Fruit fly (Drosophila melanogaster) whole organism, embryonic: ENCODE results near the gene Alh.

ENCODE experiments used
- Antp ChIP-seq: fragments of 200-800 bp; sonication (Bioruptor generic); optimal IDR thresholded peaks from 3 replicates; lab custom pipeline; 2016; ENCODE audit warnings: missing biosample characterization, missing genetic modification characterization
- Atf3 ChIP-seq: fragments of 200-800 bp; sonication (Bioruptor generic); optimal IDR thresholded peaks from 3 replicates; lab custom pipeline; 2016; ENCODE audit warnings: missing biosample characterization, missing genetic modification characterization
- Atf6 ChIP-seq: fragments of 200-800 bp; sonication (Bioruptor generic); IDR thresholded peaks from 2 replicates; pipeline ENCODE4 v1.3.6; 2022; ENCODE audit warnings: missing biosample characterization, missing genetic modification characterization
- CG10366 ChIP-seq: fragments of 200-800 bp; sonication (Bioruptor generic); IDR thresholded peaks from 2 replicates; pipeline ENCODE4 v1.3.6; 2022; ENCODE audit warnings: missing biosample characterization, missing genetic modification characterization
- CG12769 ChIP-seq: fragments of 200-800 bp; sonication (Bioruptor generic); optimal IDR thresholded peaks from 2 replicates; lab custom pipeline; 2019; ENCODE audit warnings: missing biosample characterization, mild to moderate bottlenecking, missing genetic modification characterization, moderate library complexity
- CG13624 ChIP-seq: fragments of 200-800 bp; sonication (Bioruptor generic); optimal IDR thresholded peaks from 2 replicates; lab custom pipeline; 2016; ENCODE audit warnings: missing biosample characterization, missing genetic modification characterization
- CG14014 ChIP-seq: fragments of 200-800 bp; sonication (Bioruptor generic); IDR thresholded peaks from 2 replicates; pipeline ENCODE4 v1.3.6; 2022; ENCODE audit warnings: missing biosample characterization, missing genetic modification characterization
- CG1647 ChIP-seq: fragments of 200-800 bp; sonication (Bioruptor generic); optimal IDR thresholded peaks from 3 replicates; lab custom pipeline; 2016; ENCODE audit warnings: missing biosample characterization, missing genetic modification characterization
- CG17328 ChIP-seq: fragments of 200-800 bp; sonication (Bioruptor generic); IDR thresholded peaks from 2 replicates; pipeline ENCODE4 v1.3.6; 2022; ENCODE audit warnings: missing biosample characterization, missing genetic modification characterization
- CG18599 ChIP-seq: fragments of 200-800 bp; sonication (Bioruptor generic); optimal IDR thresholded peaks from 3 replicates; lab custom pipeline; 2017; ENCODE audit warnings: missing biosample characterization, missing genetic modification characterization, mild to moderate bottlenecking, moderate library complexity, missing genetic modification reagents
- CG18764 ChIP-seq: fragments of 200-800 bp; sonication (Bioruptor generic); optimal IDR thresholded peaks from 3 replicates; lab custom pipeline; 2016; ENCODE audit warnings: missing biosample characterization, missing genetic modification characterization
- CG2712 ChIP-seq: fragments of 200-800 bp; optimal IDR thresholded peaks from 3 replicates; lab custom pipeline; 2019; ENCODE audit warnings: missing biosample characterization, mild to moderate bottlenecking, missing genetic modification characterization, moderate library complexity
- CG30403 ChIP-seq: fragments of 200-800 bp; sonication (Bioruptor generic); optimal IDR thresholded peaks from 3 replicates; lab custom pipeline; 2016; ENCODE audit warnings: missing biosample characterization, missing genetic modification characterization
- CG31365 ChIP-seq: fragments of 200-800 bp; sonication (Bioruptor generic); optimal IDR thresholded peaks from 2 replicates; lab custom pipeline; 2018; ENCODE audit warnings: missing biosample characterization, mild to moderate bottlenecking, missing genetic modification characterization
- CG34224 ChIP-seq: fragments of 200-800 bp; sonication (Bioruptor generic); IDR thresholded peaks from 3 replicates; pipeline ENCODE4 v1.3.6; 2022; ENCODE audit warnings: missing biosample characterization, missing genetic modification characterization; ENCODE audit not compliant: partially characterized antibody
- CG3726 ChIP-seq: fragments of 200-800 bp; sonication (Bioruptor generic); IDR thresholded peaks from 3 replicates; pipeline ENCODE4, ENCODE4 v1.3.6; 2022; ENCODE audit warnings: missing biosample characterization, missing genetic modification characterization
- CG3847 ChIP-seq: fragments of 200-800 bp; sonication (Bioruptor generic); IDR thresholded peaks from 2 replicates; pipeline ENCODE4 v1.3.6; 2022; ENCODE audit warnings: missing biosample characterization, missing genetic modification characterization
- CG4360 ChIP-seq: fragments of 200-800 bp; sonication (Bioruptor generic); IDR thresholded peaks from 2 replicates; pipeline ENCODE4 v1.3.6; 2022; ENCODE audit warnings: missing biosample characterization, missing genetic modification characterization
- CG4707 ChIP-seq: fragments of 200-800 bp; sonication (Bioruptor generic); optimal IDR thresholded peaks from 2 replicates; lab custom pipeline; 2018; ENCODE audit warnings: missing biosample characterization, mild to moderate bottlenecking, missing genetic modification characterization, moderate library complexity
- CG6683 ChIP-seq: fragments of 200-800 bp; sonication (Bioruptor generic); optimal IDR thresholded peaks from 2 replicates; lab custom pipeline; 2017; ENCODE audit warnings: missing biosample characterization, mild to moderate bottlenecking, missing genetic modification characterization, missing genetic modification reagents
- CG8944 ChIP-seq: fragments of 200-800 bp; sonication (Bioruptor generic); optimal IDR thresholded peaks from 3 replicates; lab custom pipeline; 2016; ENCODE audit warnings: missing biosample characterization, missing genetic modification characterization
- CG9876 ChIP-seq: fragments of 200-800 bp; sonication (Bioruptor generic); optimal IDR thresholded peaks from 2 replicates; lab custom pipeline; 2016; ENCODE audit warnings: missing biosample characterization, missing genetic modification characterization
- Dbx ChIP-seq: fragments of 200-800 bp; sonication (Bioruptor generic); IDR thresholded peaks from 3 replicates; pipeline ENCODE4 v1.3.6; 2022; ENCODE audit warnings: missing biosample characterization, missing genetic modification characterization
- E2f1 ChIP-seq: fragments of 200-800 bp; sonication (Bioruptor generic); IDR thresholded peaks from 2 replicates; pipeline ENCODE4 v1.3.6; 2022; ENCODE audit warnings: missing biosample characterization, missing genetic modification characterization
- Hand ChIP-seq: fragments of 200-800 bp; sonication (Bioruptor generic); optimal IDR thresholded peaks from 2 replicates; lab custom pipeline; 2017; ENCODE audit warnings: mild to moderate bottlenecking, missing biosample characterization, missing genetic modification reagents, missing genetic modification characterization
- Hmx ChIP-seq: fragments of 200-800 bp; sonication (Bioruptor generic); optimal IDR thresholded peaks from 2 replicates; lab custom pipeline; 2016; ENCODE audit warnings: missing biosample characterization, missing genetic modification characterization
- Med ChIP-seq: fragments of 200-800 bp; sonication (Bioruptor generic); peaks from one replicate; lab custom pipeline; 2016; ENCODE audit warnings: missing biosample characterization, missing genetic modification characterization, mild to moderate bottlenecking, inconsistent platforms, moderate library complexity
- Myb ChIP-seq: fragments of 200-800 bp; sonication (Bioruptor generic); optimal IDR thresholded peaks from 2 replicates; lab custom pipeline; 2016; ENCODE audit warnings: missing biosample characterization, missing genetic modification characterization
- Opbp ChIP-seq: fragments of 200-800 bp; sonication (Bioruptor generic); IDR thresholded peaks from 3 replicates; pipeline ENCODE4 v1.3.6; 2022; ENCODE audit warnings: missing biosample characterization, missing genetic modification characterization; ENCODE audit not compliant: partially characterized antibody
- PHDP ChIP-seq: fragments of 200-800 bp; sonication (Bioruptor generic); optimal IDR thresholded peaks from 3 replicates; lab custom pipeline; 2018; ENCODE audit warnings: missing biosample characterization, mild to moderate bottlenecking, missing genetic modification characterization, moderate library complexity
- Pdp1 ChIP-seq, 2 experiments: fragments of 200-800 bp; sonication (Bioruptor generic); optimal IDR thresholded peaks; 3 replicates each; lab custom pipeline; 2016; ENCODE audit warnings: missing biosample characterization in 2 of 2, missing genetic modification characterization in 2 of 2, mild to moderate bottlenecking in 1 of 2, moderate library complexity in 1 of 2
- al ChIP-seq: fragments of 200-800 bp; sonication (Bioruptor generic); IDR thresholded peaks from 2 replicates; pipeline ENCODE4 v1.3.6; 2022; ENCODE audit warnings: missing biosample characterization, missing genetic modification characterization
- croc ChIP-seq: fragments of 200-800 bp; sonication (Bioruptor generic); conservative IDR thresholded peaks from 3 replicates; pipeline ENCODE4 v1.3.6; 2022; ENCODE audit warnings: missing biosample characterization, missing genetic modification characterization
- ewg ChIP-seq: fragments of 200-800 bp; sonication (Bioruptor generic); optimal IDR thresholded peaks from 3 replicates; lab custom pipeline; 2017; ENCODE audit warnings: mild to moderate bottlenecking, missing biosample characterization, missing genetic modification reagents, missing genetic modification characterization
- gem ChIP-seq: fragments of 200-800 bp; sonication (Bioruptor generic); optimal IDR thresholded peaks from 2 replicates; lab custom pipeline; 2019; ENCODE audit warnings: missing biosample characterization, mild to moderate bottlenecking, missing genetic modification characterization, moderate library complexity
- insv ChIP-seq, 2 experiments: fragments of 200-800 bp; sonication (Bioruptor generic); optimal IDR thresholded peaks; 3 replicates each; lab custom pipeline; 2016 to 2018; ENCODE audit warnings: missing biosample characterization in 2 of 2, missing genetic modification characterization in 2 of 2
- kah ChIP-seq: fragments of 200-800 bp; sonication (Bioruptor generic); optimal IDR thresholded peaks from 2 replicates; lab custom pipeline; 2018; ENCODE audit warnings: missing biosample characterization, mild to moderate bottlenecking, missing genetic modification characterization
- nerfin-2 ChIP-seq: fragments of 200-800 bp; sonication (Bioruptor generic); IDR thresholded peaks from 2 replicates; pipeline ENCODE4 v1.3.6; 2022; ENCODE audit warnings: missing biosample characterization, missing genetic modification characterization; ENCODE audit not compliant: partially characterized antibody
- pfk ChIP-seq: fragments of 200-800 bp; sonication (Bioruptor generic); optimal IDR thresholded peaks from 2 replicates; lab custom pipeline; 2018; ENCODE audit warnings: missing biosample characterization, mild to moderate bottlenecking, missing genetic modification characterization, moderate library complexity
- schlank ChIP-seq: fragments of 200-800 bp; sonication (Bioruptor generic); optimal IDR thresholded peaks from 2 replicates; lab custom pipeline; 2018; ENCODE audit warnings: missing biosample characterization, mild to moderate bottlenecking, missing genetic modification characterization
- sob ChIP-seq: fragments of 200-800 bp; sonication (Bioruptor generic); IDR thresholded peaks from 2 replicates; pipeline ENCODE4 v1.3.6; 2022; ENCODE audit warnings: missing biosample characterization, missing genetic modification characterization
- tio ChIP-seq: fragments of 200-800 bp; sonication (Bioruptor generic); optimal IDR thresholded peaks from 2 replicates; lab custom pipeline; 2017; ENCODE audit warnings: missing biosample characterization, missing genetic modification characterization, inconsistent platforms
- tup ChIP-seq: fragments of 200-800 bp; sonication (Bioruptor generic); optimal IDR thresholded peaks from 2 replicates; lab custom pipeline; 2016; ENCODE audit warnings: missing biosample characterization, mild to moderate bottlenecking, missing genetic modification characterization, moderate library complexity
- twi ChIP-seq: fragments of 200-800 bp; optimal IDR thresholded peaks from 2 replicates; lab custom pipeline; 2019; ENCODE audit warnings: missing biosample characterization, mild to moderate bottlenecking, missing genetic modification characterization, moderate library complexity
- unpg ChIP-seq: fragments of 200-800 bp; sonication (Bioruptor generic); optimal IDR thresholded peaks from 3 replicates; lab custom pipeline; 2018; ENCODE audit warnings: missing biosample characterization, mild to moderate bottlenecking, missing genetic modification characterization, moderate library complexity
- zfh1 ChIP-seq: fragments of 200-800 bp; sonication (Bioruptor generic); IDR thresholded peaks from 3 replicates; pipeline ENCODE4 v1.3.6; 2022; ENCODE audit warnings: missing biosample characterization, missing genetic modification characterization

Alh gene

DNA sequence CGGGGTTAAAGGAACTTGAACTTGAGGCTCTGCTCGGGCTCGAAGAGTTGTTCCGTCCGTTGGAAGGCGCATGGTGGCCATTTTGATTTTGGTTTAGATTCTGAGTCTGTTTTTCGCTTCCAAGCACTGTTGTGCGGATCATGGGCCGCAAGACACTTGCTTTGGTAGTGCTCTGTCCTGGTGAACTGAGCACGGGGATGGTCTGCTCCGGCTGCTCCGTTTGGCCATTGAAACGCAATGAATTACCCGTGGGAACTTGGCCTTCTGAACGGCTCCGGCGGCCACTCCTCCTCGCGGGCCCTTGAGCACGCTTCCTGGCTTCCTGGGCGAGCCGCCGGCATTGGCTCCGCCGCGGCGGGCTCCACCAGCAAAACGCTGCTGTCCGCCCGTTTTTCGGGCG is 44.3 kb downstream of the Alh start (continued):
- no peak for TF ChIP-seq al
- no peak for TF ChIP-seq tup (GFP tag; lab: Kevin White, UChicago)

dm6 chr3R:7076293-7076981 is 47.5 kb downstream of the Alh start:
- peak; percentile 9 for TF ChIP-seq CG18599 (GFP tag; lab: Kevin White, UChicago)
- TF ChIP-seq CG13624 (GFP tag; lab: Kevin White, UChicago), result no peak
- TF ChIP-seq unpg, result peak; percentile 14
- TF ChIP-seq CG4707 (GFP tag; lab: Kevin White, UChicago), result peak; percentile 89
- no peak for TF ChIP-seq CG2712
- peak; percentile 80 for TF ChIP-seq Med (GFP tag; lab: Kevin White, UChicago)
- 0 out of 3 replicates have a peak, but pooled peaks have one; percentile 23 for TF ChIP-seq zfh1 (GFP tag; lab: Robert Waterston, UW)
- TF ChIP-seq CG4360 (GFP tag; lab: Robert Waterston, UW), result 0 out of 2 replicates have a peak, but pooled peaks have one; percentile 14
- TF ChIP-seq PHDP, result peak; percentile 21
- peak; percentile 44 for TF ChIP-seq Hand (GFP tag; lab: Kevin White, UChicago)
- peak; percentile 23 for TF ChIP-seq gem (tag; lab: Kevin White, UChicago)
- TF ChIP-seq pfk (GFP tag; lab: Kevin White, UChicago), result peak; percentile 24
- no peak for TF ChIP-seq Opbp (GFP tag; lab: Robert Waterston, UW)

DNA sequence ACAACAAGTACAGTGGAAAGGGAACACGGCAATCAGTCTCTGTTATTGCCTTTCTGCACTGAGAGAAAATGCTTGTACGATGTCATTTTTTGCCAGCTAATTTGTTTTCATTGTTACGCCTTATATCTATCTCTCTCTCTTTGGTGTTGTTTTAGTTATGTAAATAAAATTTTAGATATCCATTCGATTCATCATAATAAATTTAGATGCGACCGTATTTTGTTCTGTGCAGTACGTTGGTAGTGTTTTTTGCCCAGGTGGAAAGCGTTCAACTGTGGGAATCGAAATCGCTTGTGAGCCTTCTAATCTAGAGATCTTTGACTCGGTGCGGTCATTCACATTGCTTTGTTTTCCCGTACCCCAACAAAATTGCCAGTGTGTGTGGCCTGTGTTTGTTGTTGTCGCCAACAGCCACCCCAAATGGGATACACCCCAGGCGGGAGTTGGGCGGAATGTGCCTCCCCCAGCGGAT is 48.2 kb downstream of the Alh start:
- TF ChIP-seq CG18764 (GFP tag; lab: Kevin White, UChicago) (peak; percentile 81), twi (tag; lab: Kevin White, UChicago) (peak; percentile 58), schlank (tag; lab: Kevin White, UChicago) (peak; percentile 64), insv (GFP tag; optimal IDR thresholded peaks at IDR 0.05; lab: Kevin White, UChicago) (peak in 1 of 2 experiments; percentile 15), CG8944 (peak; percentile 85), CG34224 (GFP tag; lab: Robert Waterston, UW) (no peak), croc (GFP tag; lab: Robert Waterston, UW) (peak; percentile 77), Opbp (GFP tag; lab: Robert Waterston, UW) (no peak), Hmx (GFP tag; lab: Kevin White, UChicago) (peak; percentile 79), CG3726 (GFP tag; lab: Robert Waterston, UW) (no peak), Dbx (no peak), CG3847 (GFP tag; lab: Robert Waterston, UW) (no peak), Atf6 (no peak), CG1647 (peak; percentile 86), E2f1 (no peak), sob (GFP tag; lab: Robert Waterston, UW) (no peak), ewg (GFP tag; lab: Kevin White, UChicago) (peak; percentile 76), kah (peak; percentile 73), Antp (GFP tag; lab: Kevin White, UChicago) (peak; percentile 84), CG10366 (GFP tag; lab: Robert Waterston, UW) (no peak), nerfin-2 (GFP tag; lab: Robert Waterston, UW) (no peak), CG30403 (peak; percentile 91), CG14014 (no peak), tio (GFP tag; lab: Kevin White, UChicago) (peak; percentile 85), Myb (GFP tag; lab: Kevin White, UChicago) (peak; percentile 68), CG9876 (GFP tag; lab: Kevin White, UChicago) (peak; percentile 83), Pdp1 (GFP tag; optimal IDR thresholded peaks at IDR 0.05; lab: Kevin White, UChicago) (peak; percentile 82 to 91), CG12769 (tag; lab: Kevin White, UChicago) (peak; percentile 94), CG31365 (tag; lab: Kevin White, UChicago) (peak; percentile 54), CG6683 (GFP tag; lab: Kevin White, UChicago) (peak; percentile 85), Atf3 (GFP tag; lab: Kevin White, UChicago) (peak; percentile 81), CG17328 (GFP tag; lab: Robert Waterston, UW) (no peak)
